Worm (Caenorhabditis elegans): ENCODE data around the gene ndab-2.
A peak's percentile ranks its signal among the peaks of the same experiment; 100 is the strongest.

Gene ndab-2

DNA sequence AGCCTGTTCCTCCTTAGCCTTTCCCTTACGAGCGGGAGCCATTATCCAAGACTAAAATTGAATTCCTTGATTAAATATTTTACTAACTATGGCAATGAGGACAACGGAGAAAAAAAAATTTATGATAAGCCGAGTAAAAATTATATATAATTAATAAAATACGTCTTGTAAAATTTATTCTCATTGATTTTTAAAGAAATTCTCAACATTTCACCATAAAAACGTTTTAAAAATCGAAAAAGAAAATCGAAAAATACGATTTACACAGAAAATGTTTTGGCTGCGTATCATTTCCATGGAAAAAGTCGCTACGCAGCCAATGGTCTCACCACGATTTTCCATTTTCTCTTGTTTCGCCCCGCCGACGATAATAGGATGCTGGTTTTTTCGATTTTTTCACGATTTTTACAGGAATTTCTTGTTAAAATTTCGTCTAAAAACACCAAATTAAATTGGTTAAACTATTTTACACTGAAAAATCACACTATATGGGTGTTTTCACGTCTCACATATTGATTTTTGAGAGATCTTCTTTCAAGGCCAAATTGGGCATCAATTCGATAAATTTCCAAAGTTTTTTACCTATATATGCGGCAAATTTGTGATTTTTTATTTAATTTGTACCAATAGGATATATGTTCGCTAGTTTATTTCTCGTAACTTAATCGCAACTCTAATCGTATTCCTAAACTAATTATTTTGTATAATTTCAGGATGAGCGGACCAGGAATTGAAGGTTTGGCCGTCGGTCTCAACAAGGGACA, 832 bp upstream of the ndab-2 start, which contains the start of the genes rps-14 and rpl-36 (continued):
- TF ChIP-seq ref-2 (tag; optimal IDR thresholded peaks at IDR 0.05) (peak; percentile 2), tbx-2 (tag; optimal IDR thresholded peaks at IDR 0.05) (peak; percentile 18), dve-1 (tag; optimal IDR thresholded peaks at IDR 0.05) (no peak), ztf-16 (tag; optimal IDR thresholded peaks at IDR 0.05) (no peak), ceh-45 (GFP tag; IDR thresholded peaks at IDR 0.05) (no peak), hlh-30 (tag; optimal IDR thresholded peaks at IDR 0.05; ENCODE audit: insufficient read depth) (no peak), unc-3 (GFP tag; conservative IDR thresholded peaks at IDR 0.05) (no peak), unc-3 (tag; optimal IDR thresholded peaks at IDR 0.05) (no peak), lim-6 (tag; optimal IDR thresholded peaks at IDR 0.05) (no peak), ceh-19 (GFP tag; optimal IDR thresholded peaks at IDR 0.05) (no peak), K09A11.1 (tag; optimal IDR thresholded peaks at IDR 0.05; ENCODE audit: insufficient read depth) (no peak), unc-55 (GFP tag; optimal IDR thresholded peaks at IDR 0.05) (no peak), lin-11 (tag; optimal IDR thresholded peaks at IDR 0.05) (no peak), ets-4 (tag; optimal IDR thresholded peaks at IDR 0.05) (no peak), ceh-30 (tag; optimal IDR thresholded peaks at IDR 0.05) (peak; percentile 14), dmd-4 (tag; optimal IDR thresholded peaks at IDR 0.05; ENCODE audit: borderline replicate concordance) (no peak), sdc-2 (tag; optimal IDR thresholded peaks at IDR 0.05) (no peak)

- TF ChIP-seq pag-3 (tag; optimal IDR thresholded peaks at IDR 0.05; ENCODE audit: borderline replicate concordance): no peak
- no peak for TF ChIP-seq pax-1 (tag; optimal IDR thresholded peaks at IDR 0.05)
- TF ChIP-seq ceh-18 (tag; optimal IDR thresholded peaks at IDR 0.05): peak; percentile 12
- TF ChIP-seq syd-9 (tag; optimal IDR thresholded peaks at IDR 0.05): no peak
- TF ChIP-seq nfya-1 (tag; optimal IDR thresholded peaks at IDR 0.05): no peak
- no peak for TF ChIP-seq dve-1 (tag; optimal IDR thresholded peaks at IDR 0.05)
- no peak for TF ChIP-seq madf-2 (tag; optimal IDR thresholded peaks at IDR 0.05)
- TF ChIP-seq C38D4.7 (GFP tag; optimal IDR thresholded peaks at IDR 0.05): no peak
- TF ChIP-seq sox-4 (tag; optimal IDR thresholded peaks at IDR 0.05): no peak
- TF ChIP-seq pat-9 (tag; optimal IDR thresholded peaks at IDR 0.05): no peak
- peak; percentile 3 for TF ChIP-seq unc-42 (tag; optimal IDR thresholded peaks at IDR 0.05)
- peak; percentile 32 for TF ChIP-seq ref-2 (tag; optimal IDR thresholded peaks at IDR 0.05)
- no peak for TF ChIP-seq eyg-1 (tag; optimal IDR thresholded peaks at IDR 0.05)
- TF ChIP-seq ztf-16 (tag; optimal IDR thresholded peaks at IDR 0.05): no peak
- no peak for TF ChIP-seq odd-2 (tag; optimal IDR thresholded peaks at IDR 0.05)
- TF ChIP-seq ahr-1 (tag; optimal IDR thresholded peaks at IDR 0.05): no peak
- no peak for TF ChIP-seq nhr-232 (tag; optimal IDR thresholded peaks at IDR 0.05)
- peak; percentile 34 for TF ChIP-seq rnt-1 (tag; optimal IDR thresholded peaks at IDR 0.05)
- TF ChIP-seq C08G9.2 (tag; optimal IDR thresholded peaks at IDR 0.05): no peak
- peak; percentile 22 for TF ChIP-seq tbx-2 (tag; optimal IDR thresholded peaks at IDR 0.05)
- TF ChIP-seq hlh-30 (tag; optimal IDR thresholded peaks at IDR 0.05; ENCODE audit: insufficient read depth): peak; percentile 91
- TF ChIP-seq ets-4 (tag; optimal IDR thresholded peaks at IDR 0.05): no peak
- TF ChIP-seq unc-55 (GFP tag; optimal IDR thresholded peaks at IDR 0.05): no peak
- TF ChIP-seq mec-3 (tag; optimal IDR thresholded peaks at IDR 0.05; ENCODE audit: borderline replicate concordance): no peak
- TF ChIP-seq pqm-1 (tag; optimal IDR thresholded peaks at IDR 0.05): no peak
- TF ChIP-seq unc-3 (GFP tag; conservative IDR thresholded peaks at IDR 0.05): no peak
- TF ChIP-seq unc-3 (tag; optimal IDR thresholded peaks at IDR 0.05): no peak
- no peak for TF ChIP-seq fkh-10 (GFP tag; optimal IDR thresholded peaks at IDR 0.05)
- no peak for TF ChIP-seq lin-11 (tag; optimal IDR thresholded peaks at IDR 0.05)
- TF ChIP-seq ceh-45 (GFP tag; IDR thresholded peaks at IDR 0.05): no peak
- TF ChIP-seq hlh-6 (tag; optimal IDR thresholded peaks at IDR 0.05): no peak
- no peak for TF ChIP-seq elt-4 (tag; optimal IDR thresholded peaks at IDR 0.05)
- no peak for TF ChIP-seq zip-5 (tag; optimal IDR thresholded peaks at IDR 0.05)
- TF ChIP-seq ceh-9 (tag; optimal IDR thresholded peaks at IDR 0.05): no peak
- peak; percentile 11 for TF ChIP-seq ttx-3 (tag; optimal IDR thresholded peaks at IDR 0.05)
- no peak for TF ChIP-seq ceh-48 (tag; optimal IDR thresholded peaks at IDR 0.05)
- TF ChIP-seq F13H6.1 (tag; optimal IDR thresholded peaks at IDR 0.05): no peak
- no peak for TF ChIP-seq pros-1 (tag; optimal IDR thresholded peaks at IDR 0.05)
- TF ChIP-seq sox-2 (GFP tag; IDR thresholded peaks at IDR 0.05): no peak
- no peak for TF ChIP-seq ceh-2 (tag; optimal IDR thresholded peaks at IDR 0.05)
- no peak for TF ChIP-seq sdc-2 (tag; optimal IDR thresholded peaks at IDR 0.05)
- no peak for TF ChIP-seq fkh-6 (tag; optimal IDR thresholded peaks at IDR 0.05)
- TF ChIP-seq nhr-11 (tag; optimal IDR thresholded peaks at IDR 0.05): no peak
Observed at ce11 chrIII:7181822-7182221, 1.3 kb downstream of the ndab-2 start, which contains the start of gene epg-4. TSS of gene epg-4 (plus strand) at chrIII:7182167.
